Comparison of ENCODE assay signal across 4 worm cellular contexts in genomic region chrX:4439616-4440015, ce11.
TF ChIP-seq lines count a peak whose summit lies in the region.

No protein-coding gene starts in this region.

TF ChIP-seq in whole organism, L1 larva, 84 proteins besides CTCF, POLR2A, EP300 and RAD21:
- peak; percentile 11 for TF ChIP-seq lin-14 (GFP tag; optimal IDR thresholded peaks at IDR 0.05; lab: Kevin White, UChicago)
- no peak for TF ChIP-seq mep-1 (tag; optimal IDR thresholded peaks at IDR 0.05; lab: Kevin White, UChicago)
- TF ChIP-seq nhr-11 (tag; optimal IDR thresholded peaks at IDR 0.05; lab: Kevin White, UChicago), result no peak

TF ChIP-seq in whole organism, L2 larva, 48 proteins besides CTCF, POLR2A, EP300 and RAD21:
- peak; percentile 2 for TF ChIP-seq F13H6.1 (tag; optimal IDR thresholded peaks at IDR 0.05; lab: Kevin White, UChicago)
- TF ChIP-seq ztf-1 (GFP tag; conservative IDR thresholded peaks at IDR 0.05; lab: Robert Waterston, UW), result no peak
- TF ChIP-seq fos-1 (tag; optimal IDR thresholded peaks at IDR 0.05; lab: Kevin White, UChicago), result peak; percentile 29
TF ChIP-seq in whole organism, L2 larva: peak in this region for 2.

TF ChIP-seq in whole organism, L3 larva, 47 proteins besides CTCF, POLR2A, EP300 and RAD21:
- TF ChIP-seq elt-1 (tag; optimal IDR thresholded peaks at IDR 0.05; lab: Kevin White, UChicago) (no peak), pha-4 (tag; optimal IDR thresholded peaks at IDR 0.05; lab: Kevin White, UChicago) (peak; percentile 94), elt-3 (tag; optimal IDR thresholded peaks at IDR 0.05; lab: Kevin White, UChicago) (no peak), unc-39 (tag; optimal IDR thresholded peaks at IDR 0.05; lab: Kevin White, UChicago) (no peak)

TF ChIP-seq in whole organism, L4 larva, 104 proteins besides CTCF, POLR2A, EP300 and RAD21:
- TF ChIP-seq cey-2 (tag; optimal IDR thresholded peaks at IDR 0.05; lab: Kevin White, UChicago; ENCODE audit: borderline replicate concordance, insufficient read depth) (no peak), dpl-1 (GFP tag; optimal IDR thresholded peaks at IDR 0.05; lab: Kevin White, UChicago) (no peak), ceh-44 (GFP tag; IDR thresholded peaks at IDR 0.05; lab: Robert Waterston, UW) (no peak), daf-16 (GFP tag; optimal IDR thresholded peaks at IDR 0.05; lab: Kevin White, UChicago) (no peak), daf-16 (tag; optimal IDR thresholded peaks at IDR 0.05; lab: Kevin White, UChicago) (peak; percentile 80), pqm-1 (tag; optimal IDR thresholded peaks at IDR 0.05; lab: Kevin White, UChicago) (no peak), pha-4 (GFP tag; IDR thresholded peaks at IDR 0.05; lab: Robert Waterston, UW) (no peak), pha-4 (tag; optimal IDR thresholded peaks at IDR 0.05; lab: Kevin White, UChicago) (peak; percentile 61), mxl-2 (GFP tag; conservative IDR thresholded peaks at IDR 0.05; lab: Robert Waterston, UW) (no peak)
TF ChIP-seq in whole organism, L4 larva: peak in this region for 2.
